Fruit fly (Drosophila melanogaster) whole organism, embryonic: ENCODE measurements around the gene CG43815.
A peak's percentile ranks its signal among the peaks of the same experiment; 100 is the strongest.

ENCODE experiments used
- Antp ChIP-seq: fragments of 200-800 bp; sonication (Bioruptor generic); optimal IDR thresholded peaks from 3 replicates; lab custom pipeline; 2016; ENCODE audit warnings: missing biosample characterization, missing genetic modification characterization
- CG12391 ChIP-seq: fragments of 200-800 bp; sonication (Bioruptor generic); optimal IDR thresholded peaks from 3 replicates; lab custom pipeline; 2018; ENCODE audit warnings: missing biosample characterization, mild to moderate bottlenecking, missing genetic modification characterization, moderate library complexity
- CG1792 ChIP-seq: fragments of 200-800 bp; sonication (Bioruptor generic); optimal IDR thresholded peaks from 2 replicates; lab custom pipeline; 2016; ENCODE audit warnings: missing biosample characterization, missing genetic modification characterization
- CG18262 ChIP-seq: fragments of 200-800 bp; optimal IDR thresholded peaks from 3 replicates; lab custom pipeline; 2019; ENCODE audit warnings: missing biosample characterization, mild to moderate bottlenecking, missing genetic modification characterization, moderate library complexity
- CG2712 ChIP-seq: fragments of 200-800 bp; optimal IDR thresholded peaks from 3 replicates; lab custom pipeline; 2019; ENCODE audit warnings: missing biosample characterization, mild to moderate bottlenecking, missing genetic modification characterization, moderate library complexity
- CG32532 ChIP-seq: fragments of 200-800 bp; sonication (Bioruptor generic); IDR thresholded peaks from 2 replicates; pipeline ENCODE4 v1.3.6; 2022; ENCODE audit warnings: missing biosample characterization, missing genetic modification characterization
- CG4404 ChIP-seq: fragments of 200-800 bp; sonication (Bioruptor generic); IDR thresholded peaks from 2 replicates; pipeline ENCODE4 v1.3.6; 2022; ENCODE audit warnings: missing biosample characterization, missing genetic modification characterization
- CG8478 ChIP-seq: fragments of >200 bp; optimal IDR thresholded peaks from 2 replicates; lab custom pipeline; 2018
- CG9727 ChIP-seq: fragments of 200-800 bp; sonication (Bioruptor generic); optimal IDR thresholded peaks from 3 replicates; lab custom pipeline; 2017; ENCODE audit warnings: missing biosample characterization, mild to moderate bottlenecking, missing genetic modification characterization
- Dfd ChIP-seq, 2 experiments: fragments of >200 bp; optimal IDR thresholded peaks; 2 replicates each; lab custom pipeline; 2017; ENCODE audit warnings: missing biosample characterization in 2 of 2, missing genetic modification characterization in 2 of 2
- Meics ChIP-seq: fragments of 200-800 bp; sonication (Bioruptor generic); optimal IDR thresholded peaks from 2 replicates; lab custom pipeline; 2017; ENCODE audit warnings: missing biosample characterization, mild to moderate bottlenecking, missing genetic modification characterization
- Rx ChIP-seq: fragments of 200-800 bp; sonication (Bioruptor generic); IDR thresholded peaks from 2 replicates; pipeline ENCODE4 v1.3.6; 2022; ENCODE audit warnings: missing biosample characterization, missing genetic modification characterization
- Spps ChIP-seq: fragments of 200-800 bp; sonication (Bioruptor generic); optimal IDR thresholded peaks from 2 replicates; lab custom pipeline; 2018; ENCODE audit warnings: missing biosample characterization, mild to moderate bottlenecking, missing genetic modification characterization
- Usf ChIP-seq: fragments of 200-800 bp; sonication (Bioruptor generic); optimal IDR thresholded peaks from 2 replicates; lab custom pipeline; 2017; ENCODE audit warnings: missing genotype, missing biosample characterization, missing genetic modification characterization
- cad ChIP-seq: fragments of >200 bp; optimal IDR thresholded peaks from 2 replicates; lab custom pipeline; 2017; ENCODE audit warnings: missing biosample characterization, missing genetic modification characterization
- ken ChIP-seq: fragments of 200-800 bp; sonication (Bioruptor generic); IDR thresholded peaks from 3 replicates; pipeline ENCODE4 v1.3.6; 2022; ENCODE audit warnings: missing biosample characterization, missing genetic modification characterization
- nerfin-1 ChIP-seq: fragments of 200-800 bp; sonication (Bioruptor generic); optimal IDR thresholded peaks from 3 replicates; lab custom pipeline; 2019; ENCODE audit warnings: missing biosample characterization, mild to moderate bottlenecking, missing genetic modification characterization, moderate library complexity
- pnt ChIP-seq: fragments of 200-800 bp; sonication (Bioruptor generic); optimal IDR thresholded peaks from 3 replicates; lab custom pipeline; 2016; ENCODE audit warnings: missing biosample characterization, missing genetic modification characterization
- prd ChIP-seq, 3 experiments: fragments of >200 bp in 2 of 3; fragments of 200-800 bp in 1 of 3; sonication (Bioruptor generic) in 1 of 3; optimal IDR thresholded peaks in 2 of 3; IDR thresholded peaks in 1 of 3; 2 replicates in 2 of 3; 3 replicates in 1 of 3; pipeline versions ENCODE4 v1.3.6 to Lab custom; 2017 to 2022; ENCODE audit warnings: missing biosample characterization in 1 of 3, missing genetic modification characterization in 1 of 3
- scrt ChIP-seq: fragments of 200-800 bp; sonication (Bioruptor generic); optimal IDR thresholded peaks from 2 replicates; lab custom pipeline; 2018; ENCODE audit warnings: missing biosample characterization, mild to moderate bottlenecking, missing genetic modification characterization, moderate library complexity
- unc-4 ChIP-seq: fragments of 200-800 bp; sonication (Bioruptor generic); IDR thresholded peaks from 2 replicates; pipeline ENCODE4 v1.3.6; 2022; ENCODE audit warnings: missing biosample characterization, missing genetic modification characterization; ENCODE audit not compliant: partially characterized antibody

Gene CG43815

DNA sequence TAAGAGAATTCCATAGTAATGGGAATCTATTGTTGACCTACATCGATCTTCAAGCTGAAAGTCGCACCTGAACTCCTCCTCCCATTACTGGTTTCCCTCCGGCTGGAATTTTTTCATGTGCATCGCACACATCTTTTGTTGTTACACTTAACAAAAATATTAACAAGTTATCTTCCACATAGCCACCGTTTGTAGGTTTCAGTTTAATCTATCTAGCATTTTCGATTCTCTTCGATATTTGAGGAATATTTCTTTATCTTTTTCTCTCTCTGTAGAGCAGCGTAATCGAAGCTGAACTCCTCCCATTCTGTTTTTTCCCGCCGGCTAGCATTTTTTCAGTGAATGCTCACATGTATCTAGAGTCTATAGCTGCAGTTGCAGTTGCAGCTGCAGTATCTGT is 48.8 kb downstream of the CG43815 start (continued):
- TF ChIP-seq CG32532 (GFP tag; lab: Robert Waterston, UW) (no peak), unc-4 (GFP tag; lab: Robert Waterston, UW) (no peak), Dfd (GFP tag; optimal IDR thresholded peaks at IDR 0.05; lab: Kevin White, UChicago) (no peak), CG8478 (lab: Kevin White, UChicago) (no peak), Rx (no peak), nerfin-1 (tag; lab: Kevin White, UChicago) (no peak), CG2712 (tag; lab: Kevin White, UChicago) (peak; percentile 46), scrt (no peak), cad (GFP tag; lab: Kevin White, UChicago) (no peak), CG18262 (peak; percentile 30), Usf (no peak), CG4404 (GFP tag; lab: Robert Waterston, UW) (no peak), CG12391 (peak; percentile 9), Meics (no peak), Spps (tag; lab: Kevin White, UChicago) (peak; percentile 10), CG1792 (GFP tag; lab: Kevin White, UChicago) (no peak), ken (GFP tag; lab: Robert Waterston, UW) (no peak), Antp (GFP tag; lab: Kevin White, UChicago) (no peak), prd (optimal IDR thresholded peaks at IDR 0.05; lab: Kevin White, UChicago) (no peak), prd (GFP tag; IDR thresholded peaks at IDR 0.05; lab: Robert Waterston, UW) (peak; percentile 44; the same call in 2 of the 3 replicates), pnt (GFP tag; lab: Kevin White, UChicago) (no peak), CG9727 (GFP tag; lab: Kevin White, UChicago) (no peak)
